Fruit fly (Drosophila melanogaster): Measurements from ENCODE around the gene CG1316.

- TF ChIP-seq CG13775 (GFP tag; optimal IDR thresholded peaks at IDR 0.05) (no peak), CG7786 (GFP tag; optimal IDR thresholded peaks at IDR 0.05) (no peak), Gug (GFP tag; IDR thresholded peaks at IDR 0.05) (no peak), CG2712 (tag; optimal IDR thresholded peaks at IDR 0.05) (no peak), CG4617 (GFP tag; optimal IDR thresholded peaks at IDR 0.05; ENCODE audit: borderline replicate concordance) (peak; percentile 43), CG31441 (GFP tag; IDR thresholded peaks at IDR 0.05) (no peak), Ets97D (GFP tag; optimal IDR thresholded peaks at IDR 0.05) (no peak), pb (GFP tag; optimal IDR thresholded peaks at IDR 0.05) (no peak), BtbVII (GFP tag; optimal IDR thresholded peaks at IDR 0.05) (no peak), crp (GFP tag; optimal IDR thresholded peaks at IDR 0.05) (peak in 1 of 2 experiments; percentile 42), jigr1 (GFP tag; IDR thresholded peaks at IDR 0.05) (no peak), lbe (GFP tag; optimal IDR thresholded peaks at IDR 0.05) (no peak), CG11247 (GFP tag; IDR thresholded peaks at IDR 0.05) (no peak), prd (optimal IDR thresholded peaks at IDR 0.05) (no peak), prd (GFP tag; IDR thresholded peaks at IDR 0.05) (no peak)
Observed at dm6 chr3L:4322032-4322617, 38.5 kb downstream of the CG1316 start, which contains the start of gene CG15014.
